Fruit fly (Drosophila melanogaster) whole organism, embryonic: ENCODE measurements around the gene ABCB7.

Experiments
- Adf1 ChIP-seq: fragments of 200-800 bp; sonication (Bioruptor generic); IDR thresholded peaks from 2 replicates; pipeline ENCODE4 v1.3.6; 2022; ENCODE audit warnings: missing biosample characterization, missing genetic modification characterization
- Awh ChIP-seq: fragments of 200-800 bp; sonication (Bioruptor generic); IDR thresholded peaks from 2 replicates; pipeline ENCODE4, ENCODE4 v1.3.6; 2022; ENCODE audit warnings: missing biosample characterization, missing genetic modification characterization
- Bteb2 ChIP-seq: fragments of 200-800 bp; sonication (Bioruptor generic); optimal IDR thresholded peaks from 2 replicates; lab custom pipeline; 2016; ENCODE audit warnings: missing biosample characterization, missing genetic modification characterization
- CG11723 ChIP-seq: fragments of 200-800 bp; sonication (Bioruptor generic); optimal IDR thresholded peaks from 2 replicates; lab custom pipeline; 2017; ENCODE audit warnings: missing biosample characterization, mild to moderate bottlenecking, missing genetic modification characterization
- CG1233 ChIP-seq: fragments of 200-800 bp; sonication (Bioruptor generic); optimal IDR thresholded peaks from 4 replicates; lab custom pipeline; 2018; ENCODE audit warnings: missing biosample characterization, mild to moderate bottlenecking, missing genetic modification characterization
- CG14441 ChIP-seq: fragments of 200-800 bp; sonication (Bioruptor generic); IDR thresholded peaks from 2 replicates; pipeline ENCODE4 v1.3.6; 2022; ENCODE audit warnings: missing biosample characterization, missing genetic modification characterization
- CG14710 ChIP-seq: fragments of 200-800 bp; sonication (Bioruptor generic); optimal IDR thresholded peaks from 3 replicates; lab custom pipeline; 2019; ENCODE audit warnings: missing biosample characterization, mild to moderate bottlenecking, missing genetic modification characterization, moderate library complexity
- CG15011 ChIP-seq: fragments of 200-800 bp; sonication (Bioruptor generic); optimal IDR thresholded peaks from 3 replicates; lab custom pipeline; 2018; ENCODE audit warnings: missing biosample characterization, mild to moderate bottlenecking, missing genetic modification characterization
- CG16779 ChIP-seq: fragments of 200-800 bp; sonication (Bioruptor generic); IDR thresholded peaks from 2 replicates; pipeline ENCODE4 v1.3.6; 2022; ENCODE audit warnings: missing biosample characterization, missing genetic modification characterization
- CG17829 ChIP-seq: fragments of 200-800 bp; optimal IDR thresholded peaks from 2 replicates; lab custom pipeline; 2019; ENCODE audit warnings: missing biosample characterization, mild to moderate bottlenecking, missing genetic modification characterization, moderate library complexity
- CG18476 ChIP-seq: fragments of 200-800 bp; sonication (Bioruptor generic); optimal IDR thresholded peaks from 2 replicates; lab custom pipeline; 2016; ENCODE audit warnings: missing biosample characterization, mild to moderate bottlenecking, missing genetic modification characterization
- CG2202 ChIP-seq: fragments of 200-800 bp; sonication (Bioruptor generic); optimal IDR thresholded peaks from 2 replicates; lab custom pipeline; 2018; ENCODE audit warnings: missing biosample characterization, mild to moderate bottlenecking, missing genetic modification characterization
- CG34224 ChIP-seq: fragments of 200-800 bp; sonication (Bioruptor generic); IDR thresholded peaks from 3 replicates; pipeline ENCODE4 v1.3.6; 2022; ENCODE audit warnings: missing biosample characterization, missing genetic modification characterization; ENCODE audit not compliant: partially characterized antibody
- CG42726 ChIP-seq: fragments of 200-800 bp; sonication (Bioruptor generic); IDR thresholded peaks from 2 replicates; pipeline ENCODE4 v1.3.6; 2022; ENCODE audit warnings: missing biosample characterization, missing genetic modification characterization; ENCODE audit not compliant: partially characterized antibody
- CG4328 ChIP-seq: fragments of 200-800 bp; sonication (Bioruptor generic); optimal IDR thresholded peaks from 3 replicates; lab custom pipeline; 2017; ENCODE audit warnings: missing biosample characterization, missing genetic modification reagents, missing genetic modification characterization
- CG4707 ChIP-seq: fragments of 200-800 bp; sonication (Bioruptor generic); optimal IDR thresholded peaks from 2 replicates; lab custom pipeline; 2018; ENCODE audit warnings: missing biosample characterization, mild to moderate bottlenecking, missing genetic modification characterization, moderate library complexity
- CG8359 ChIP-seq: fragments of 200-800 bp; sonication (Bioruptor generic); optimal IDR thresholded peaks from 2 replicates; lab custom pipeline; 2017; ENCODE audit warnings: missing biosample characterization, mild to moderate bottlenecking, missing genetic modification characterization, borderline replicate concordance
- CG9437 ChIP-seq: fragments of 200-800 bp; sonication (Bioruptor generic); optimal IDR thresholded peaks from 2 replicates; lab custom pipeline; 2018; ENCODE audit warnings: missing biosample characterization, mild to moderate bottlenecking, missing genetic modification characterization
- Doc3 ChIP-seq: fragments of 200-800 bp; sonication (Bioruptor generic); IDR thresholded peaks from 3 replicates; pipeline ENCODE4 v1.3.6; 2022; ENCODE audit warnings: missing biosample characterization, missing genetic modification characterization; ENCODE audit not compliant: partially characterized antibody
- Ets65A ChIP-seq: fragments of 200-800 bp; sonication (Bioruptor generic); peaks from one replicate; lab custom pipeline; 2016; ENCODE audit warnings: missing biosample characterization, missing genetic modification characterization
- Fer1 ChIP-seq: fragments of 200-800 bp; sonication (Bioruptor generic); optimal IDR thresholded peaks from 2 replicates; lab custom pipeline; 2017; ENCODE audit warnings: missing biosample characterization, mild to moderate bottlenecking, missing genetic modification characterization
- H15 ChIP-seq: fragments of 200-800 bp; sonication (Bioruptor generic); IDR thresholded peaks from 3 replicates; pipeline ENCODE4 v1.3.6; 2022; ENCODE audit warnings: missing biosample characterization, missing genetic modification characterization
- HLH54F ChIP-seq: fragments of 200-800 bp; sonication (Bioruptor generic); optimal IDR thresholded peaks from 3 replicates; lab custom pipeline; 2016; ENCODE audit warnings: missing biosample characterization, missing genetic modification characterization
- Hr78 ChIP-seq, 2 experiments: fragments of 200-800 bp in 1 of 2; fragments of >200 bp in 1 of 2; sonication (Bioruptor generic) in 1 of 2; optimal IDR thresholded peaks; 2 replicates each; lab custom pipeline; 2017 to 2019; ENCODE audit warnings: missing biosample characterization in 2 of 2, missing genetic modification characterization in 2 of 2, mild to moderate bottlenecking in 1 of 2, moderate library complexity in 1 of 2
- Lpt ChIP-seq: fragments of >200 bp; optimal IDR thresholded peaks from 2 replicates; lab custom pipeline; 2018; ENCODE audit warnings: missing biosample characterization, missing genetic modification characterization
- Nf-YA ChIP-seq: fragments of 200-800 bp; sonication (Bioruptor generic); IDR thresholded peaks from 2 replicates; pipeline ENCODE4 v1.3.6; 2022; ENCODE audit warnings: missing biosample characterization, missing genetic modification characterization
- PHDP ChIP-seq: fragments of 200-800 bp; sonication (Bioruptor generic); optimal IDR thresholded peaks from 3 replicates; lab custom pipeline; 2018; ENCODE audit warnings: missing biosample characterization, mild to moderate bottlenecking, missing genetic modification characterization, moderate library complexity
- ase ChIP-seq: fragments of 200-800 bp; sonication (Bioruptor generic); IDR thresholded peaks from 3 replicates; pipeline ENCODE4 v1.3.6; 2022; ENCODE audit warnings: missing biosample characterization, missing genetic modification characterization
- bowl ChIP-seq: fragments of 200-800 bp; sonication (Bioruptor generic); IDR thresholded peaks from 2 replicates; pipeline ENCODE4 v1.3.6; 2022; ENCODE audit warnings: missing biosample characterization, missing genetic modification characterization
- cas ChIP-seq: fragments of 200-800 bp; sonication (Bioruptor generic); IDR thresholded peaks from 2 replicates; pipeline ENCODE4 v1.3.6; 2022; ENCODE audit warnings: missing biosample characterization, missing genetic modification characterization
- dati ChIP-seq: fragments of 200-800 bp; sonication (Bioruptor generic); IDR thresholded peaks from 2 replicates; pipeline ENCODE4 v1.3.6; 2022; ENCODE audit warnings: missing biosample characterization, missing genetic modification characterization
- exex ChIP-seq: fragments of 200-800 bp; sonication (Bioruptor generic); optimal IDR thresholded peaks from 4 replicates; lab custom pipeline; 2018; ENCODE audit warnings: missing biosample characterization, mild to moderate bottlenecking, missing genetic modification characterization, moderate library complexity
- eyg ChIP-seq: fragments of 200-800 bp; sonication (Bioruptor generic); optimal IDR thresholded peaks from 3 replicates; lab custom pipeline; 2016; ENCODE audit warnings: missing biosample characterization, missing genetic modification characterization
- gcm ChIP-seq: fragments of 200-800 bp; sonication (Bioruptor generic); optimal IDR thresholded peaks from 2 replicates; lab custom pipeline; 2019; ENCODE audit warnings: missing biosample characterization, mild to moderate bottlenecking, missing genetic modification characterization, moderate library complexity
- gcm2 ChIP-seq: fragments of 200-800 bp; sonication (Bioruptor generic); optimal IDR thresholded peaks from 2 replicates; lab custom pipeline; 2016; ENCODE audit warnings: missing biosample characterization, missing genetic modification characterization
- gem ChIP-seq: fragments of 200-800 bp; sonication (Bioruptor generic); optimal IDR thresholded peaks from 2 replicates; lab custom pipeline; 2019; ENCODE audit warnings: missing biosample characterization, mild to moderate bottlenecking, missing genetic modification characterization, moderate library complexity
- ham ChIP-seq: fragments of 200-800 bp; sonication (Bioruptor generic); IDR thresholded peaks from 2 replicates; pipeline ENCODE4 v1.3.6; 2022; ENCODE audit warnings: missing biosample characterization, missing genetic modification characterization
- hth ChIP-seq: fragments of >200 bp; optimal IDR thresholded peaks from 2 replicates; lab custom pipeline; 2017; ENCODE audit warnings: inconsistent platforms
- lbe ChIP-seq: fragments of 200-800 bp; sonication (Bioruptor generic); optimal IDR thresholded peaks from 2 replicates; lab custom pipeline; 2016; ENCODE audit warnings: missing biosample characterization, mild to moderate bottlenecking, missing genetic modification characterization
- nau ChIP-seq: fragments of 200-800 bp; sonication (Bioruptor generic); optimal IDR thresholded peaks from 3 replicates; lab custom pipeline; 2017; ENCODE audit warnings: missing biosample characterization, mild to moderate bottlenecking, missing genetic modification characterization, missing genetic modification reagents
- nmo ChIP-seq: fragments of 200-800 bp; sonication (Bioruptor generic); optimal IDR thresholded peaks from 2 replicates; lab custom pipeline; 2018; ENCODE audit warnings: missing biosample characterization, mild to moderate bottlenecking, missing genetic modification characterization, moderate library complexity
- pita ChIP-seq: fragments of 200-800 bp; sonication (Bioruptor generic); optimal IDR thresholded peaks from 2 replicates; lab custom pipeline; 2017; ENCODE audit warnings: missing biosample characterization, mild to moderate bottlenecking, missing genetic modification characterization
- seq ChIP-seq: fragments of 200-800 bp; sonication (Bioruptor generic); IDR thresholded peaks from 2 replicates; pipeline ENCODE4 v1.3.6; 2022; ENCODE audit warnings: missing biosample characterization, missing genetic modification characterization
- toy ChIP-seq: fragments of 200-800 bp; sonication (Bioruptor generic); IDR thresholded peaks from 2 replicates; pipeline ENCODE4 v1.3.6; 2022; ENCODE audit warnings: missing biosample characterization, missing genetic modification characterization
- trh ChIP-seq: fragments of 200-800 bp; sonication (Bioruptor generic); optimal IDR thresholded peaks from 2 replicates; lab custom pipeline; 2016; ENCODE audit warnings: missing biosample characterization, missing genetic modification characterization
- ttk ChIP-seq: fragments of 200-800 bp; sonication (Bioruptor generic); IDR thresholded peaks from 2 replicates; pipeline ENCODE4 v2.1.2; 2022; ENCODE audit warnings: missing biosample characterization, missing genetic modification characterization
- vvl ChIP-seq: fragments of 200-800 bp; sonication (Bioruptor generic); IDR thresholded peaks from 2 replicates; pipeline ENCODE4 v1.3.6; 2022; ENCODE audit warnings: missing biosample characterization, missing genetic modification characterization
- wdn ChIP-seq: fragments of 200-800 bp; sonication (Bioruptor generic); IDR thresholded peaks from 2 replicates; pipeline ENCODE4 v1.3.6; 2022; ENCODE audit warnings: missing biosample characterization, missing genetic modification characterization
- wor ChIP-seq: fragments of 200-800 bp; sonication (Bioruptor generic); IDR thresholded peaks from 2 replicates; pipeline ENCODE4 v1.3.6; 2022; ENCODE audit warnings: missing biosample characterization, missing genetic modification characterization
- zen2 ChIP-seq: fragments of 200-800 bp; sonication (Bioruptor generic); IDR thresholded peaks from 3 replicates; pipeline ENCODE4 v1.3.6; 2022; ENCODE audit warnings: missing biosample characterization, missing genetic modification characterization; ENCODE audit not compliant: partially characterized antibody

ABCB7 gene

DNA sequence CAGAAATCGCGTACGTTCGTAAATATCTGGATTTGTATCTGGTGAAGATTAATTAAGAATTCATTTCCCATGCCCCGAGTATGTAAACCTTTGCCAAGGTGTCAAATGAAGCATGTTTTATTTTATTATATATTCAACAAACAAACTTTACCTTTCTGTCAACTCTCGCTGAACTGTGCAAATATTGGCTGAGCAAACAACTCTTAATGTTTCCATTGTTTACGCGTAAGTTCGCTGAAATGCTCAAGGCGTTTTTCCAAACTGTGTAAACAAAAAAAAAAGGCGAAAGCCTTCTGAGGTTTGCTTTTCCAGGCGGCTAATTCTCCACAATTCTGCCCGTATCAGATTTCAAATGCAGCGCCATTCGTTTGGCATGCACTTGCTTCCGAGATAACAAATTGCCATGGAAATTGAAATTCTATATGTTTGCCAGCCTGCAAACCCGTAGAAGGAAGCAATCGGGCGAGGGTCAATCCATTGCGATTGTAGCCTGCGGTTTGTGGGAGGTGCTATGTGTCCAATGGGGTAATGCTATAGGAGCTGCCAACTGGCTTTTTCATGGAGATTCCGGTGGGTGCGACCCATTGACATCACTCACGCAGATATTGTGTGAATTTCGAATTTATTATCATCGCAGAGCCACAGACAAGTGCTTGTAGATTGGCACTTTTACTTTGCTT is 26.4 kb upstream of the ABCB7 start (continued):
- peak; percentile 46 for TF ChIP-seq HLH54F (GFP tag; lab: Kevin White, UChicago)
- no peak for TF ChIP-seq gem (tag; lab: Kevin White, UChicago)
- peak; percentile 54 for TF ChIP-seq CG11723 (GFP tag; lab: Kevin White, UChicago)
- no peak for TF ChIP-seq ttk (GFP tag; lab: Robert Waterston, UW)
- TF ChIP-seq CG34224 (GFP tag; lab: Robert Waterston, UW) = no peak
- no peak for TF ChIP-seq vvl (GFP tag; lab: Robert Waterston, UW)
- no peak for TF ChIP-seq CG9437 (GFP tag; lab: Kevin White, UChicago)
- no peak; the same call in 2 of the 3 replicates for TF ChIP-seq ase (GFP tag; lab: Robert Waterston, UW)
- TF ChIP-seq eyg = peak; percentile 78
- TF ChIP-seq Hr78 (GFP tag; optimal IDR thresholded peaks at IDR 0.05; lab: Kevin White, UChicago) = no peak
- peak; percentile 99 for TF ChIP-seq lbe
- no peak for TF ChIP-seq CG2202 (tag; lab: Kevin White, UChicago)
- 0 out of 2 replicates have a peak, but pooled peaks have one; percentile 18 for TF ChIP-seq toy (GFP tag; lab: Robert Waterston, UW)
- no peak for TF ChIP-seq H15 (GFP tag; lab: Robert Waterston, UW)
- TF ChIP-seq CG17829 (tag; lab: Kevin White, UChicago) = no peak
- peak; percentile 63 for TF ChIP-seq exex
- TF ChIP-seq Doc3 (GFP tag; lab: Robert Waterston, UW) = no peak
- TF ChIP-seq zen2 (GFP tag; lab: Robert Waterston, UW) = no peak
- no peak for TF ChIP-seq gcm2 (GFP tag; lab: Kevin White, UChicago)
- TF ChIP-seq bowl (GFP tag; lab: Robert Waterston, UW) = no peak
- TF ChIP-seq CG42726 = no peak
- peak; percentile 61; the same call in 1 of the 2 replicates for TF ChIP-seq Awh (GFP tag; lab: Robert Waterston, UW)
- TF ChIP-seq gcm (GFP tag; lab: Kevin White, UChicago) = no peak
- TF ChIP-seq CG14441 = no peak; the same call in 1 of the 2 replicates
- no peak for TF ChIP-seq Lpt
- no peak for TF ChIP-seq trh
- no peak for TF ChIP-seq nau (GFP tag; lab: Kevin White, UChicago)
- TF ChIP-seq CG18476 (GFP tag; lab: Kevin White, UChicago) = peak; percentile 60
- TF ChIP-seq Nf-YA (GFP tag; lab: Robert Waterston, UW) = peak; percentile 47; the same call in 1 of the 2 replicates
- 0 out of 2 replicates have a peak, but pooled peaks have one; percentile 34 for TF ChIP-seq CG16779 (GFP tag; lab: Robert Waterston, UW)
- TF ChIP-seq Fer1 (GFP tag; lab: Kevin White, UChicago) = peak; percentile 92
- no peak for TF ChIP-seq hth
- TF ChIP-seq wor (GFP tag; lab: Robert Waterston, UW) = no peak
- TF ChIP-seq nmo (GFP tag; lab: Kevin White, UChicago) = no peak
- TF ChIP-seq Adf1 (GFP tag; lab: Robert Waterston, UW) = peak; percentile 64; the same call in 1 of the 2 replicates
- peak; percentile 87 for TF ChIP-seq PHDP
- TF ChIP-seq Bteb2 (GFP tag; lab: Kevin White, UChicago) = peak; percentile 60
- TF ChIP-seq CG4328 = peak; percentile 66
- TF ChIP-seq CG4707 = peak; percentile 26
- TF ChIP-seq CG1233 (GFP tag; lab: Kevin White, UChicago) = peak; percentile 79
- peak; percentile 1 for TF ChIP-seq CG14710 (tag; lab: Kevin White, UChicago)
- peak; percentile 92 for TF ChIP-seq CG15011
- TF ChIP-seq CG8359 = peak; percentile 30
- no peak for TF ChIP-seq pita (GFP tag; lab: Kevin White, UChicago)
- no peak for TF ChIP-seq ham (GFP tag; lab: Robert Waterston, UW)
- no peak for TF ChIP-seq cas (GFP tag; lab: Robert Waterston, UW)
- peak; percentile 68 for TF ChIP-seq wdn (GFP tag; lab: Robert Waterston, UW)
- no peak for TF ChIP-seq dati
- peak; percentile 71; the same call in 1 of the 2 replicates for TF ChIP-seq seq (GFP tag; lab: Robert Waterston, UW)
- no peak for TF ChIP-seq Ets65A (GFP tag; lab: Kevin White, UChicago)
